Worm (Caenorhabditis elegans): ENCODE measurements around the gene hsp-43.

ce11 chrX:6251947-6252617 is 16.7 kb upstream of the hsp-43 start:
- peak in 1 of 6 experiments; percentile 16 for TF ChIP-seq elt-3 (tag; optimal IDR thresholded peaks at IDR 0.05)
- peak; percentile 32 for TF ChIP-seq ztf-4 (tag; optimal IDR thresholded peaks at IDR 0.05)
- TF ChIP-seq ceh-82 (tag; optimal IDR thresholded peaks at IDR 0.05) = peak; percentile 16 to 48 (median 39)

Measured in whole organism, L1 larva.